Fruit fly (Drosophila melanogaster) whole organism, embryonic: ENCODE measurements around the gene CG32642.

Source experiments
- Abd-B ChIP-seq: fragments of 200-800 bp; sonication (Bioruptor generic); optimal IDR thresholded peaks from 2 replicates; lab custom pipeline; 2018; ENCODE audit warnings: missing biosample characterization, mild to moderate bottlenecking, missing genetic modification characterization, moderate library complexity
- Atf-2 ChIP-seq: fragments of 200-800 bp; sonication (Bioruptor generic); optimal IDR thresholded peaks from 2 replicates; lab custom pipeline; 2016; ENCODE audit warnings: missing biosample characterization, missing genetic modification characterization
- Awh ChIP-seq: fragments of 200-800 bp; sonication (Bioruptor generic); IDR thresholded peaks from 2 replicates; pipeline ENCODE4, ENCODE4 v1.3.6; 2022; ENCODE audit warnings: missing biosample characterization, missing genetic modification characterization
- C15 ChIP-seq: fragments of 200-800 bp; sonication (Bioruptor generic); IDR thresholded peaks from 3 replicates; pipeline ENCODE4 v1.3.6; 2022; ENCODE audit warnings: missing biosample characterization, missing genetic modification characterization
- CG10267 ChIP-seq: fragments of 200-800 bp; sonication (Bioruptor generic); optimal IDR thresholded peaks from 2 replicates; lab custom pipeline; 2018; ENCODE audit warnings: missing biosample characterization, mild to moderate bottlenecking, missing genetic modification characterization, moderate library complexity
- CG11504 ChIP-seq: fragments of 200-800 bp; sonication (Bioruptor generic); optimal IDR thresholded peaks from 3 replicates; lab custom pipeline; 2019; ENCODE audit warnings: missing biosample characterization, mild to moderate bottlenecking, missing genetic modification characterization, moderate library complexity
- CG11696 ChIP-seq: fragments of 200-800 bp; sonication (Bioruptor generic); IDR thresholded peaks from 2 replicates; pipeline ENCODE4 v1.3.6; 2022; ENCODE audit warnings: missing biosample characterization, missing genetic modification characterization
- CG12219 ChIP-seq: fragments of 200-800 bp; sonication (Bioruptor generic); optimal IDR thresholded peaks from 3 replicates; lab custom pipeline; 2018; ENCODE audit warnings: missing biosample characterization, mild to moderate bottlenecking, missing genetic modification characterization
- CG12942 ChIP-seq: fragments of 200-800 bp; sonication (Bioruptor generic); optimal IDR thresholded peaks from 3 replicates; lab custom pipeline; 2016; ENCODE audit warnings: missing biosample characterization, missing genetic modification characterization
- CG15269 ChIP-seq: fragments of 200-800 bp; sonication (Bioruptor generic); optimal IDR thresholded peaks from 2 replicates; lab custom pipeline; 2018; ENCODE audit warnings: missing biosample characterization, mild to moderate bottlenecking, missing genetic modification characterization, moderate library complexity
- CG1647 ChIP-seq: fragments of 200-800 bp; sonication (Bioruptor generic); optimal IDR thresholded peaks from 3 replicates; lab custom pipeline; 2016; ENCODE audit warnings: missing biosample characterization, missing genetic modification characterization
- CG31441 ChIP-seq: fragments of 200-800 bp; sonication (Bioruptor generic); IDR thresholded peaks from 2 replicates; pipeline ENCODE4 v1.3.6; 2022; ENCODE audit warnings: missing biosample characterization, missing genetic modification characterization
- CG34376 ChIP-seq: fragments of 200-800 bp; sonication (Bioruptor generic); optimal IDR thresholded peaks from 2 replicates; lab custom pipeline; 2018; ENCODE audit warnings: missing biosample characterization, mild to moderate bottlenecking, missing genetic modification characterization
- CG4360 ChIP-seq: fragments of 200-800 bp; sonication (Bioruptor generic); IDR thresholded peaks from 2 replicates; pipeline ENCODE4 v1.3.6; 2022; ENCODE audit warnings: missing biosample characterization, missing genetic modification characterization
- CG6654 ChIP-seq: fragments of 200-800 bp; sonication (Bioruptor generic); optimal IDR thresholded peaks from 2 replicates; lab custom pipeline; 2017; ENCODE audit warnings: missing biosample characterization, mild to moderate bottlenecking, missing genetic modification characterization
- CG8089 ChIP-seq: fragments of 200-800 bp; sonication (Bioruptor generic); optimal IDR thresholded peaks from 3 replicates; lab custom pipeline; 2016; ENCODE audit warnings: missing biosample characterization, missing genetic modification characterization
- CG9215 ChIP-seq: fragments of 200-800 bp; sonication (Bioruptor generic); IDR thresholded peaks from 2 replicates; pipeline ENCODE4 v1.3.6; 2022; ENCODE audit warnings: missing biosample characterization, missing genetic modification characterization
- CG9876 ChIP-seq: fragments of 200-800 bp; sonication (Bioruptor generic); optimal IDR thresholded peaks from 2 replicates; lab custom pipeline; 2016; ENCODE audit warnings: missing biosample characterization, missing genetic modification characterization
- Chrac-16 ChIP-seq: fragments of 200-800 bp; sonication (Bioruptor generic); optimal IDR thresholded peaks from 3 replicates; lab custom pipeline; 2016; ENCODE audit warnings: missing biosample characterization, missing genetic modification characterization
- CoRest ChIP-seq: fragments of 200-800 bp; sonication (Bioruptor generic); optimal IDR thresholded peaks from 3 replicates; lab custom pipeline; 2018; ENCODE audit warnings: missing biosample characterization, mild to moderate bottlenecking, missing genetic modification characterization, moderate library complexity
- D19A ChIP-seq: fragments of 200-800 bp; optimal IDR thresholded peaks from 3 replicates; lab custom pipeline; 2019; ENCODE audit warnings: missing biosample characterization, mild to moderate bottlenecking, missing genetic modification characterization, moderate library complexity
- D19B ChIP-seq: fragments of 200-800 bp; sonication (Bioruptor generic); optimal IDR thresholded peaks from 2 replicates; lab custom pipeline; 2017; ENCODE audit warnings: missing biosample characterization, mild to moderate bottlenecking, missing genetic modification characterization
- Doc2 ChIP-seq: fragments of 200-800 bp; sonication (Bioruptor generic); IDR thresholded peaks from 2 replicates; pipeline ENCODE4 v1.3.6; 2022; ENCODE audit warnings: missing biosample characterization, missing genetic modification characterization
- Fer2 ChIP-seq: fragments of 200-800 bp; sonication (Bioruptor generic); optimal IDR thresholded peaks from 2 replicates; lab custom pipeline; 2018; ENCODE audit warnings: missing biosample characterization, mild to moderate bottlenecking, missing genetic modification characterization, moderate library complexity
- Hr3 ChIP-seq: fragments of 200-800 bp; sonication (Bioruptor generic); optimal IDR thresholded peaks from 3 replicates; lab custom pipeline; 2016; ENCODE audit warnings: missing biosample characterization, missing genetic modification characterization
- Hr39 ChIP-seq: fragments of >200 bp; optimal IDR thresholded peaks from 2 replicates; lab custom pipeline; 2017
- Jarid2 ChIP-seq: fragments of 200-800 bp; sonication (Bioruptor generic); optimal IDR thresholded peaks from 3 replicates; lab custom pipeline; 2017; ENCODE audit warnings: mild to moderate bottlenecking, missing biosample characterization, missing genetic modification reagents, missing genetic modification characterization
- Lhr ChIP-seq: fragments of 200-800 bp; sonication (Bioruptor generic); optimal IDR thresholded peaks from 3 replicates; lab custom pipeline; 2017; ENCODE audit warnings: mild to moderate bottlenecking, missing biosample characterization, missing genetic modification reagents, missing genetic modification characterization
- NFAT ChIP-seq: fragments of 200-800 bp; sonication (Bioruptor generic); IDR thresholded peaks from 2 replicates; pipeline ENCODE4 v1.3.6; 2022; ENCODE audit warnings: missing biosample characterization, missing genetic modification characterization
- Rfx ChIP-seq: fragments of 200-800 bp; sonication (Bioruptor generic); IDR thresholded peaks from 2 replicates; pipeline ENCODE4 v1.3.6; 2022; ENCODE audit warnings: missing biosample characterization, missing genetic modification characterization
- Rx ChIP-seq: fragments of 200-800 bp; sonication (Bioruptor generic); IDR thresholded peaks from 2 replicates; pipeline ENCODE4 v1.3.6; 2022; ENCODE audit warnings: missing biosample characterization, missing genetic modification characterization
- Sox102F ChIP-seq: fragments of 200-800 bp; sonication (Bioruptor generic); optimal IDR thresholded peaks from 2 replicates; lab custom pipeline; 2018; ENCODE audit warnings: missing biosample characterization, mild to moderate bottlenecking, missing genetic modification characterization, moderate library complexity
- TFAM ChIP-seq: fragments of 200-800 bp; sonication (Bioruptor generic); optimal IDR thresholded peaks from 2 replicates; lab custom pipeline; 2017; ENCODE audit warnings: missing biosample characterization, missing genetic modification characterization, inconsistent platforms
- Xbp1 ChIP-seq: fragments of 200-800 bp; sonication (Bioruptor generic); optimal IDR thresholded peaks from 3 replicates; lab custom pipeline; 2016; ENCODE audit warnings: missing biosample characterization, mild to moderate bottlenecking, missing genetic modification characterization
- amos ChIP-seq: fragments of 200-800 bp; sonication (Bioruptor generic); IDR thresholded peaks from 2 replicates; pipeline ENCODE4 v1.3.6; 2022; ENCODE audit warnings: missing biosample characterization, missing genetic modification characterization; ENCODE audit not compliant: partially characterized antibody
- ash1 ChIP-seq: fragments of 200-800 bp; sonication (Bioruptor generic); optimal IDR thresholded peaks from 2 replicates; lab custom pipeline; 2018; ENCODE audit warnings: missing biosample characterization, mild to moderate bottlenecking, missing genetic modification characterization
- bsh ChIP-seq, 2 experiments: fragments of 200-800 bp; sonication (Bioruptor generic); optimal IDR thresholded peaks; 2 replicates each; lab custom pipeline; 2017 to 2018; ENCODE audit warnings: mild to moderate bottlenecking in 2 of 2, missing biosample characterization in 2 of 2, missing genetic modification characterization in 2 of 2, moderate library complexity in 1 of 2
- caup ChIP-seq: fragments of 200-800 bp; sonication (Bioruptor generic); optimal IDR thresholded peaks from 3 replicates; lab custom pipeline; 2017; ENCODE audit warnings: missing biosample characterization, mild to moderate bottlenecking, missing genetic modification characterization, moderate library complexity; ENCODE audit not compliant: severe bottlenecking
- cwo ChIP-seq: fragments of 200-800 bp; sonication (Bioruptor generic); optimal IDR thresholded peaks from 3 replicates; lab custom pipeline; 2017; ENCODE audit warnings: missing biosample characterization, missing genetic modification characterization, mild to moderate bottlenecking, moderate library complexity, missing genetic modification reagents
- dati ChIP-seq: fragments of 200-800 bp; sonication (Bioruptor generic); IDR thresholded peaks from 2 replicates; pipeline ENCODE4 v1.3.6; 2022; ENCODE audit warnings: missing biosample characterization, missing genetic modification characterization
- dmrt99B ChIP-seq: fragments of 200-800 bp; sonication (Bioruptor generic); optimal IDR thresholded peaks from 2 replicates; lab custom pipeline; 2018; ENCODE audit warnings: missing biosample characterization, mild to moderate bottlenecking, missing genetic modification characterization, moderate library complexity
- gro ChIP-seq: fragments of 200-800 bp; sonication (Bioruptor generic); optimal IDR thresholded peaks from 2 replicates; lab custom pipeline; 2016; ENCODE audit warnings: missing biosample characterization, missing genetic modification characterization
- oc ChIP-seq: fragments of 200-800 bp; sonication (Bioruptor generic); optimal IDR thresholded peaks from 2 replicates; lab custom pipeline; 2018; ENCODE audit warnings: missing biosample characterization, mild to moderate bottlenecking, missing genetic modification characterization, moderate library complexity
- sd ChIP-seq: fragments of 200-800 bp; sonication (Bioruptor generic); optimal IDR thresholded peaks from 3 replicates; lab custom pipeline; 2018; ENCODE audit warnings: missing biosample characterization, mild to moderate bottlenecking, missing genetic modification characterization, moderate library complexity
- tna ChIP-seq: fragments of 200-800 bp; sonication (Bioruptor generic); IDR thresholded peaks from 2 replicates; pipeline ENCODE4 v1.3.6; 2022; ENCODE audit warnings: missing biosample characterization, missing genetic modification characterization; ENCODE audit not compliant: partially characterized antibody
- wor ChIP-seq: fragments of 200-800 bp; sonication (Bioruptor generic); IDR thresholded peaks from 2 replicates; pipeline ENCODE4 v1.3.6; 2022; ENCODE audit warnings: missing biosample characterization, missing genetic modification characterization

CG32642 gene

dm6 chrX:12970411-12970810 is 11.4 kb downstream of the CG32642 start, which contains the start of gene CG15721:
Gene CG15721, plus strand, starts transcription at chrX:12970711.
- TF ChIP-seq Atf-2 (GFP tag; lab: Kevin White, UChicago) = no peak
- no peak for TF ChIP-seq CG12942 (GFP tag; lab: Kevin White, UChicago)
- no peak for TF ChIP-seq Sox102F (GFP tag; lab: Kevin White, UChicago)
- no peak for TF ChIP-seq Doc2 (GFP tag; lab: Robert Waterston, UW)
- no peak for TF ChIP-seq CG9876 (GFP tag; lab: Kevin White, UChicago)
- TF ChIP-seq Jarid2 (GFP tag; lab: Kevin White, UChicago) = no peak
- no peak for TF ChIP-seq CG12219 (GFP tag; lab: Kevin White, UChicago)
- TF ChIP-seq dati (GFP tag; lab: Robert Waterston, UW) = no peak
- no peak for TF ChIP-seq ash1 (GFP tag; lab: Kevin White, UChicago)
- TF ChIP-seq Rfx (GFP tag; lab: Robert Waterston, UW) = no peak
- TF ChIP-seq CG11504 (tag; lab: Kevin White, UChicago) = no peak
- no peak for TF ChIP-seq Lhr
- TF ChIP-seq D19A (tag; lab: Kevin White, UChicago) = no peak
- TF ChIP-seq Hr39 = no peak
- no peak for TF ChIP-seq bsh (GFP tag; optimal IDR thresholded peaks at IDR 0.05; lab: Kevin White, UChicago)
- TF ChIP-seq CG34376 = no peak

- TF ChIP-seq sd (tag; lab: Kevin White, UChicago) = no peak
- TF ChIP-seq CG9215 (GFP tag; lab: Robert Waterston, UW) = no peak
- no peak for TF ChIP-seq wor (GFP tag; lab: Robert Waterston, UW)
- no peak for TF ChIP-seq Chrac-16 (GFP tag; lab: Kevin White, UChicago)
- TF ChIP-seq Abd-B (GFP tag; lab: Kevin White, UChicago) = no peak
- no peak for TF ChIP-seq NFAT
- no peak for TF ChIP-seq tna (GFP tag; lab: Robert Waterston, UW)
- TF ChIP-seq CG12219 (GFP tag; lab: Kevin White, UChicago) = no peak
- no peak for TF ChIP-seq D19B (GFP tag; lab: Kevin White, UChicago)
- no peak for TF ChIP-seq Fer2
- TF ChIP-seq gro (GFP tag; lab: Kevin White, UChicago) = no peak
- no peak for TF ChIP-seq caup
- no peak for TF ChIP-seq CoRest (tag; lab: Kevin White, UChicago)
- no peak for TF ChIP-seq dmrt99B (tag; lab: Kevin White, UChicago)
- no peak for TF ChIP-seq Xbp1
- no peak for TF ChIP-seq CG8089 (GFP tag; lab: Kevin White, UChicago)
- no peak for TF ChIP-seq amos (GFP tag; lab: Robert Waterston, UW)
- TF ChIP-seq Hr3 (GFP tag; lab: Kevin White, UChicago) = no peak
These were observed 17.1 kb downstream of the CG32642 start, which contains the start of gene CG12716 for dm6 chrX:12976131-12976530. Gene CG12716, minus strand, starts transcription at chrX:12976231.

DNA sequence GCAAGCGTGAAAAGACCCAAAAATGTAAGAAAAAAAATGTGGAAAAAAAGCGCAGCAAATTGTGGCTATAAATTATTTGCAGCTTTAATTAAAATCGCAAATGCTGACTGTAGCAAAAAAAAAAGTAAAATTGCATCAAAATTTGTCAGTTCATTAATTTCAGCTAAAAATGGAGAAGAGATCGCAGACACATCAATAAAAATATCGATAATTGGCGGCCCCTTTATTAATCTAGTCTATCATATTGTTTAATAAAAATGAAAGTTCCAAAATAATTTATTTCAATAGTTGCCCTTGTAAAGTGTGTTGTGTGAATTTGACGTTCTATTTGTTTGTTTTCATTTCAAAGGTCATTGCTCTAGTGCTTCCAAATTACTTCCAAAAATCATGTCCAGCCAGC is 25.2 kb downstream of the CG32642 start, which contains the start of gene CG32643:
TSS of gene CG32643 (plus strand) at position 301 of the 400 bp plus-strand sequence.
- TF ChIP-seq cwo (GFP tag; lab: Kevin White, UChicago) (no peak), CG15269 (tag; lab: Kevin White, UChicago) (no peak), CG6654 (GFP tag; lab: Kevin White, UChicago) (no peak), CG10267 (no peak), CG31441 (GFP tag; lab: Robert Waterston, UW) (no peak), CG1647 (GFP tag; lab: Kevin White, UChicago) (no peak), TFAM (GFP tag; lab: Kevin White, UChicago) (no peak), CG4360 (no peak), Rx (GFP tag; lab: Robert Waterston, UW) (no peak), C15 (GFP tag; lab: Robert Waterston, UW) (no peak), oc (tag; lab: Kevin White, UChicago) (no peak), Awh (no peak), CG11696 (GFP tag; lab: Robert Waterston, UW) (no peak)
